Worm (Caenorhabditis elegans): Measurements from ENCODE around the gene mcm-3.

Gene mcm-3

ce11 chrV:15082291-15082690, 22.9 kb upstream of the mcm-3 start, which contains the start of the genes C01G10.10 and C01G10.9 (continued):
- TF ChIP-seq tag-97 (GFP tag; IDR thresholded peaks at IDR 0.05) (no peak), nhr-41 (GFP tag; IDR thresholded peaks at IDR 0.05) (no peak), ztf-11 (tag; optimal IDR thresholded peaks at IDR 0.05) (no peak), lsy-2 (tag; optimal IDR thresholded peaks at IDR 0.05) (peak in 1 of 2 experiments; percentile 80), egl-27 (tag; optimal IDR thresholded peaks at IDR 0.05) (no peak), nhr-102 (tag; optimal IDR thresholded peaks at IDR 0.05) (peak; percentile 8), madf-5 (GFP tag; IDR thresholded peaks at IDR 0.05) (no peak), tra-1 (GFP tag; IDR thresholded peaks at IDR 0.05) (no peak), hmg-1.1 (GFP tag; IDR thresholded peaks at IDR 0.05) (no peak), F37D6.2 (tag; optimal IDR thresholded peaks at IDR 0.05) (no peak), rbr-2 (tag; optimal IDR thresholded peaks at IDR 0.05) (peak; percentile 36), daf-8 (GFP tag; IDR thresholded peaks at IDR 0.05) (no peak), hif-1 (tag; optimal IDR thresholded peaks at IDR 0.05) (peak in 1 of 2 experiments; percentile 80), aha-1 (tag) (peak; percentile 31), ctbp-1 (GFP tag; IDR thresholded peaks at IDR 0.05) (no peak), daf-16 (GFP tag; optimal IDR thresholded peaks at IDR 0.05) (peak in 1 of 2 experiments; percentile 7), daf-16 (tag; optimal IDR thresholded peaks at IDR 0.05) (peak; percentile 19), dmd-8 (GFP tag; IDR thresholded peaks at IDR 0.05) (no peak), F26F4.8 (GFP tag; conservative IDR thresholded peaks at IDR 0.05) (no peak), sdz-12 (GFP tag; optimal IDR thresholded peaks at IDR 0.05) (no peak), dmd-6 (GFP tag; IDR thresholded peaks at IDR 0.05) (peak; percentile 64), vab-7 (GFP tag; IDR thresholded peaks at IDR 0.05) (no peak), fkh-10 (GFP tag; optimal IDR thresholded peaks at IDR 0.05) (no peak), php-3 (GFP tag; IDR thresholded peaks at IDR 0.05) (no peak), spr-1 (tag; optimal IDR thresholded peaks at IDR 0.05) (peak; percentile 31), ztf-7 (tag; optimal IDR thresholded peaks at IDR 0.05) (no peak), ceh-62 (tag; optimal IDR thresholded peaks at IDR 0.05) (no peak), nhr-77 (tag; optimal IDR thresholded peaks at IDR 0.05) (no peak), ceh-82 (tag; optimal IDR thresholded peaks at IDR 0.05) (no peak), mep-1 (tag; optimal IDR thresholded peaks at IDR 0.05) (peak; percentile 48), zfp-2 (tag; optimal IDR thresholded peaks at IDR 0.05) (no peak), nhr-48 (tag; optimal IDR thresholded peaks at IDR 0.05) (peak; percentile 1), snpc-4 (tag; optimal IDR thresholded peaks at IDR 0.05) (no peak), zfp-3 (GFP tag; conservative IDR thresholded peaks at IDR 0.05) (no peak)

DNA sequence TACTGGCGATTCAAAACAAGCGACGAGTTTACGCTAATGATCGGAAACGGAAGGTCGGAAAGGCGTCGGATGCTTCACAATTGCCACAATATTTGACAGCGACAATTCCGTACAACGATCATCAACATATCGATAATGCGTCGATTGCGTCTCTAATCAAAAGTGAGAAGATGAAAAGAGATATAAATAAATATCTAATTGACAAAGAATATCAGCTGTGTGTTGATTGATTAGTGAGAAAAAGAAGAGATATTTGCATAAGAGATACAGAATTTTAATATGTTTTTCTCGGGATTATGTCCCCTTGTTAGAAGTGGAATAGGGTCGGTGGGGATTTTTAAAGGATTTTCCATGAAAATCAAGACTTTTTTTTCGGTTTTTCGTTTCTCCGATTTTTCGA, 19.2 kb upstream of the mcm-3 start:
- TF ChIP-seq ceh-20 (GFP tag; IDR thresholded peaks at IDR 0.05) (no peak), mep-1 (tag; optimal IDR thresholded peaks at IDR 0.05) (no peak), php-3 (GFP tag; IDR thresholded peaks at IDR 0.05) (no peak), F49E8.2 (tag; optimal IDR thresholded peaks at IDR 0.05; ENCODE audit: borderline replicate concordance) (no peak), F26F4.8 (GFP tag; conservative IDR thresholded peaks at IDR 0.05) (no peak), hlh-30 (tag; optimal IDR thresholded peaks at IDR 0.05; ENCODE audit: insufficient read depth) (no peak), pha-4 (GFP tag; IDR thresholded peaks at IDR 0.05) (no peak), pha-4 (tag; optimal IDR thresholded peaks at IDR 0.05) (no peak), F44E2.7 (GFP tag; IDR thresholded peaks at IDR 0.05) (no peak), daf-12 (tag; optimal IDR thresholded peaks at IDR 0.05) (no peak), mdt-29 (GFP tag; IDR thresholded peaks at IDR 0.05) (no peak), nhr-28 (tag; optimal IDR thresholded peaks at IDR 0.05) (no peak), attf-4 (tag; optimal IDR thresholded peaks at IDR 0.05) (no peak), D1046.2 (GFP tag; IDR thresholded peaks at IDR 0.05) (no peak), unc-130 (GFP tag; optimal IDR thresholded peaks at IDR 0.05) (no peak), jun-1 (tag; optimal IDR thresholded peaks at IDR 0.05) (no peak), sdz-12 (GFP tag; optimal IDR thresholded peaks at IDR 0.05) (no peak)

Data from whole organism, L4 larva.